Worm (Caenorhabditis elegans): ENCODE data around the gene Y7A5A.10.

Gene Y7A5A.10

DNA sequence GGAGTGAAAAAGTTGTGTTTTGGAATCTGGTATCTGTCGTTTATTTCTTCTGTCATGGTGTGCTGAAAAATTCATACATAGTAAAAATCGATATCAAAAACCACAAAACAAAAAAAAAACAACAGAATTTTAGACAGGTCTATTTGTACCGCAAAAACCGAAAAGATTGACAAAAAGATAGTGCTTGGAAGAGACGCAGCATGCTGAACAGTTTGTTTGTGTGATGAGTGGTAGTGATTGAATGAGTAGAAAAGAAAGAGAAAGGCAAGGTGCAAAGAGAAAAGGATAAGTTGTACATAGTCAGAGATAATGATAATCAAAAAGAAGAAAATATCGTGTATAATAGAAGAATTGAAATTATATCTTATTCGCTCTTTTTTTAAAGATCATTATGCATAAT lies 22.2 kb downstream of the Y7A5A.10 start, which contains the start of gene Y7A5A.2:
Gene Y7A5A.2, minus strand, starts transcription at position 62 of the 400 bp plus-strand sequence.
- TF ChIP-seq ztf-23 (GFP tag; IDR thresholded peaks at IDR 0.05) (no peak), ztf-29 (GFP tag; IDR thresholded peaks at IDR 0.05) (no peak), cog-1 (tag; optimal IDR thresholded peaks at IDR 0.05) (no peak), tab-1 (GFP tag; IDR thresholded peaks at IDR 0.05) (no peak), T22C8.4 (GFP tag; IDR thresholded peaks at IDR 0.05) (no peak), ref-1 (GFP tag; conservative IDR thresholded peaks at IDR 0.05) (no peak), flt-1 (GFP tag; IDR thresholded peaks at IDR 0.05) (no peak), klf-2 (GFP tag; conservative IDR thresholded peaks at IDR 0.05) (no peak), med-1 (GFP tag; optimal IDR thresholded peaks at IDR 0.05; ENCODE audit: insufficient read depth) (no peak)

DNA sequence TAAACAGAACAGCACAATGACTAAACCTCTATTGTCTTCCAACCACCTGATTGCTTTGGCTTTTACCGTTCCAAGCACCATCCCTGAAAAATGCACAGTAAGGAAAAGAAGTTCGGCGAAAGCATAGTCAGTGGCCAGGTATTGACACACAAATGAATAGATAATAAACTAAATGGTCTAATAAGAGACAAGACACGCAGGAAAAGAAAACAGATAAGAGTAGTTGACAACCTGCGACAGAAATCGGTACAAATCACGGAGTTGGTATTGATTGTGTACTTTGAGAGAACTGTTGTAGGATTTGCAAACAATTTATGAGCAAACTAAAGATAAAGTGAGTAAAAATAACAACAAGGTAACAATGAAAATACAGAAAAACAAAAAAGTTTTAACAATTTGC lies 23.5 kb downstream of the Y7A5A.10 start, which contains the start of gene Y7A5A.1:
Gene Y7A5A.1, minus strand, starts transcription at position 83 of the 400 bp plus-strand sequence.
- no peak for TF ChIP-seq tab-1 (GFP tag; IDR thresholded peaks at IDR 0.05)
- no peak for TF ChIP-seq med-1 (GFP tag; optimal IDR thresholded peaks at IDR 0.05; ENCODE audit: insufficient read depth)
- no peak for TF ChIP-seq flt-1 (GFP tag; IDR thresholded peaks at IDR 0.05)
- no peak for TF ChIP-seq ztf-23 (GFP tag; IDR thresholded peaks at IDR 0.05)
- TF ChIP-seq klf-2 (GFP tag; conservative IDR thresholded peaks at IDR 0.05) = no peak
- TF ChIP-seq cog-1 (tag; optimal IDR thresholded peaks at IDR 0.05) = no peak
- TF ChIP-seq T22C8.4 (GFP tag; IDR thresholded peaks at IDR 0.05) = no peak
- no peak for TF ChIP-seq ref-1 (GFP tag; conservative IDR thresholded peaks at IDR 0.05)
- TF ChIP-seq ztf-29 (GFP tag; IDR thresholded peaks at IDR 0.05) = no peak

DNA sequence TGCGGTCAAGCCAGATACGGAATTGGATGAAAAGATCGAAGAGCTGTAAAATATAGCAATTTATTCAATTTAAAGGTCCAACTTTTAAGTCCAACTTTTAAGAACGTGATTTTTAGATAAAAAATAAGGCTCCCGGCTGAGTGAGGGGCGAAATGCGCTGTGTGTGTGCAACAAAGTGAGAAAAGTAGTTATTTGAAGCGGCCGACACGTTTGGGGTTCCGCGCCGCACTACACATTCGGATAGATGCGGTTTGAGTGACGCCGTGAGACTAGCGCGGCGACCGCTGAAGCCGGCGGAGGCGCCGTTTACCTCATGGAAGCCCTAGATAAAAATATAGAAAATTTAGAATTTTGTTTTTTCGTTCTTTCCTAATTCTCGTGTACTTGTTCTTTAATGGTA lies 24.1 kb downstream of the Y7A5A.10 start:
- TF ChIP-seq ztf-29 (GFP tag; IDR thresholded peaks at IDR 0.05) = no peak
- TF ChIP-seq ztf-23 (GFP tag; IDR thresholded peaks at IDR 0.05) = no peak
- TF ChIP-seq cog-1 (tag; optimal IDR thresholded peaks at IDR 0.05) = no peak

- TF ChIP-seq klf-2 (GFP tag; conservative IDR thresholded peaks at IDR 0.05) (no peak), ref-1 (GFP tag; conservative IDR thresholded peaks at IDR 0.05) (no peak), ztf-29 (GFP tag; IDR thresholded peaks at IDR 0.05) (no peak), flt-1 (GFP tag; IDR thresholded peaks at IDR 0.05) (no peak), cog-1 (tag; optimal IDR thresholded peaks at IDR 0.05) (no peak), ztf-23 (GFP tag; IDR thresholded peaks at IDR 0.05) (no peak), tab-1 (GFP tag; IDR thresholded peaks at IDR 0.05) (no peak)
Observed at ce11 chrX:15769895-15770559, 24.9 kb downstream of the Y7A5A.10 start.

DNA sequence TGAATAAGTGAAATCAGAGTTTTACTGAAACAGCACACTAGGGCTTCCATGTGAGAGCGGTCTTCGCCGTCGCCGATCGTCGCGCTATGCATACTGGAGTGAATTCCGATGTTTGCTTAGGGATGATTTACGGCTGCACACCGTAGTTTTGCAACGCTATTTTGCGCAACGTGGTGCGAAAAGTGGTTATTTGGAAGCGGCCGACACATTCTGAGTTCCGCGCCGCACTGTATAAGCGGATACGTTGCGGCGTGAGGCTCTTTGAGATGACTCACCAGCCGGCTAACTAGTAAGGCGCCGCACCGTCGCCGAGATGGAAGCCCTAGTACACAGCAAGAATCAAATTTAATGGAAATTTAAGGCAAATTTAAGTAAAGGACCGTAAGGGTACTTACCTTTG lies 26.3 kb downstream of the Y7A5A.10 start:
- TF ChIP-seq tab-1 (GFP tag; IDR thresholded peaks at IDR 0.05) (no peak), med-1 (GFP tag; optimal IDR thresholded peaks at IDR 0.05; ENCODE audit: insufficient read depth) (no peak), klf-2 (GFP tag; conservative IDR thresholded peaks at IDR 0.05) (no peak), ref-1 (GFP tag; conservative IDR thresholded peaks at IDR 0.05) (no peak), cog-1 (tag; optimal IDR thresholded peaks at IDR 0.05) (no peak), ztf-23 (GFP tag; IDR thresholded peaks at IDR 0.05) (no peak), T22C8.4 (GFP tag; IDR thresholded peaks at IDR 0.05) (no peak), ztf-29 (GFP tag; IDR thresholded peaks at IDR 0.05) (no peak), flt-1 (GFP tag; IDR thresholded peaks at IDR 0.05) (no peak)

ce11 chrX:15766861-15767260 lies 28.0 kb downstream of the Y7A5A.10 start:
- no peak for TF ChIP-seq ztf-23 (GFP tag; IDR thresholded peaks at IDR 0.05)

DNA sequence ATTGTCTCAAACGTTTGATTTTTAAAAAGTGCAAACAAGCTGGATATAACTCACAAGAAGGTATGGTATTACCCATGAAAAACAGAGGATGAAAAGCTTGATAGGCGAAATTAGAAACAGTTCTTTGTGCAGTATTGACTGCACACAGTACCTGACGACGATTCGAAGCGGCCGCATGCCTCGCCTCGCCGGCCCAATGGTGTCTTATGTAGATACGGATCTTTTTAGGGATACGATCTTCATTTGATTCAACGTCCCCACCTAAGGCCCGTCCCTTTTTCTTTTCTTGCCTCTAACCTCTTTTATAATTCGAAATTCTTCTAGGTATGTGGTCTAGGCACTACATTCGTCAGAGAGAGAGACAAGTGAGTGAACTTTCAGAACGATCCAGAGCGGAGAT lies 28.7 kb downstream of the Y7A5A.10 start, which contains the start of gene bus-17:
Gene bus-17, minus strand, starts transcription at position 208 of the 400 bp plus-strand sequence.
- TF ChIP-seq flt-1 (GFP tag; IDR thresholded peaks at IDR 0.05) = no peak
- no peak for TF ChIP-seq ref-1 (GFP tag; conservative IDR thresholded peaks at IDR 0.05)
- TF ChIP-seq ztf-29 (GFP tag; IDR thresholded peaks at IDR 0.05) = no peak
- no peak for TF ChIP-seq med-1 (GFP tag; optimal IDR thresholded peaks at IDR 0.05; ENCODE audit: insufficient read depth)
- TF ChIP-seq tab-1 (GFP tag; IDR thresholded peaks at IDR 0.05) = no peak
- TF ChIP-seq klf-2 (GFP tag; conservative IDR thresholded peaks at IDR 0.05) = no peak
- no peak for TF ChIP-seq cog-1 (tag; optimal IDR thresholded peaks at IDR 0.05)
- TF ChIP-seq T22C8.4 (GFP tag; IDR thresholded peaks at IDR 0.05) = no peak
- no peak for TF ChIP-seq ztf-23 (GFP tag; IDR thresholded peaks at IDR 0.05)

DNA sequence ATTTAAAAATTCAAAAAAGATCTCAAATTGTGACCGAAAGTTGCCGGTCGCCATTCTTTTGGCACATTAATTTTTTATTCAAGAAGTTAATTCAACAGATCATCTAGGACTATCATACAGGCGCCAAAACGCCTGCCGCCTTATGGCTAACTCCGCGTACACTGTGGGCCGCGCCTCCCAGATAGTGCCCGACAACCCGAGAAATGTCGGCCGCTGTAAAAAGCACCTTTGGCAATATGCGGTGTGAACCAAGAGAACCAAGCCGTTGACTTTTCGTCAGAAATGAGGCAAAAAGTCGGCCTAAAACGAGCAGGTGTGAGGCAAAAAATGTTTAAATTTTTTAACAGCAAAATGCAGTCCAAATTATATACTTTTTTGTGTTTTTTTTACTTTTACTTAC lies 35.7 kb downstream of the Y7A5A.10 start:
- no peak for TF ChIP-seq cog-1 (tag; optimal IDR thresholded peaks at IDR 0.05)
- TF ChIP-seq med-1 (GFP tag; optimal IDR thresholded peaks at IDR 0.05; ENCODE audit: insufficient read depth) = no peak
- no peak for TF ChIP-seq T22C8.4 (GFP tag; IDR thresholded peaks at IDR 0.05)
- no peak for TF ChIP-seq tab-1 (GFP tag; IDR thresholded peaks at IDR 0.05)
- no peak for TF ChIP-seq klf-2 (GFP tag; conservative IDR thresholded peaks at IDR 0.05)
- no peak for TF ChIP-seq ztf-29 (GFP tag; IDR thresholded peaks at IDR 0.05)
- TF ChIP-seq ztf-23 (GFP tag; IDR thresholded peaks at IDR 0.05) = no peak
- no peak for TF ChIP-seq ref-1 (GFP tag; conservative IDR thresholded peaks at IDR 0.05)
- TF ChIP-seq flt-1 (GFP tag; IDR thresholded peaks at IDR 0.05) = no peak

ce11 chrX:15757169-15757568 lies 37.7 kb downstream of the Y7A5A.10 start, which contains the start of gene wrt-4:
wrt-4 (minus strand) TSS chrX:15757269.
- TF ChIP-seq cog-1 (tag; optimal IDR thresholded peaks at IDR 0.05) (no peak), ztf-29 (GFP tag; IDR thresholded peaks at IDR 0.05) (no peak), med-1 (GFP tag; optimal IDR thresholded peaks at IDR 0.05; ENCODE audit: insufficient read depth) (no peak), flt-1 (GFP tag; IDR thresholded peaks at IDR 0.05) (no peak), tab-1 (GFP tag; IDR thresholded peaks at IDR 0.05) (no peak), T22C8.4 (GFP tag; IDR thresholded peaks at IDR 0.05) (no peak), ztf-23 (GFP tag; IDR thresholded peaks at IDR 0.05) (no peak), ref-1 (GFP tag; conservative IDR thresholded peaks at IDR 0.05) (no peak)

DNA sequence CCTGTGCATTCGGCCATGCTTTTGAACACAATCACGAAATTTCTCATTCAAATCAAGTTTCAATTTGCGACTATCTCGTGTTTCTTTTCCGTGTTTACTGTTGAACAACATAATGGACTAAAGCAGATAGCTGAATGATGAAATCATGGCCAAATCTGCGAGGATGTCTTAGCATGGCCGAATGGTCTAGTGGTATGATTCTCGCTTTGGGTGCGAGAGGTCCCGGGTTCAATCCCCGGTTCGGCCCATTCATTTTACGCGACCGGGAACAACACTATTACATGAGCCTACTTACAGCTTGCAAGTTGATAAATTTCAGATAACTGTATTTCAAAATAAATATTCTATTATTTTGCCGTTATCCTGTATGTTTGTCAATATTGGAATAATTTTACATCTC lies 43.6 kb downstream of the Y7A5A.10 start:
- TF ChIP-seq ztf-29 (GFP tag; IDR thresholded peaks at IDR 0.05) (no peak), T22C8.4 (GFP tag; IDR thresholded peaks at IDR 0.05) (no peak), ref-1 (GFP tag; conservative IDR thresholded peaks at IDR 0.05) (no peak), flt-1 (GFP tag; IDR thresholded peaks at IDR 0.05) (no peak), ztf-23 (GFP tag; IDR thresholded peaks at IDR 0.05) (no peak), cog-1 (tag; optimal IDR thresholded peaks at IDR 0.05) (no peak), tab-1 (GFP tag; IDR thresholded peaks at IDR 0.05) (no peak), med-1 (GFP tag; optimal IDR thresholded peaks at IDR 0.05; ENCODE audit: insufficient read depth) (no peak), klf-2 (GFP tag; conservative IDR thresholded peaks at IDR 0.05) (no peak)
